Worm (Caenorhabditis elegans): ENCODE data around the gene fbxa-115.

- TF ChIP-seq nhr-28 (tag; optimal IDR thresholded peaks at IDR 0.05), result no peak
- no peak for TF ChIP-seq unc-62 (GFP tag; optimal IDR thresholded peaks at IDR 0.05 in 1 of 2)
- no peak for TF ChIP-seq unc-62 (tag; optimal IDR thresholded peaks at IDR 0.05)
- TF ChIP-seq lin-13 (GFP tag; optimal IDR thresholded peaks at IDR 0.05), result peak; percentile 12
- TF ChIP-seq ceh-20 (GFP tag; IDR thresholded peaks at IDR 0.05), result no peak; the same call in 1 of the 2 replicates
- TF ChIP-seq snpc-4 (tag; optimal IDR thresholded peaks at IDR 0.05), result no peak
Observed at ce11 chrV:20162290-20163104, 29.5 kb downstream of the fbxa-115 start.

Measured in whole organism, L4 larva.